Worm (Caenorhabditis elegans) whole organism, L4/young adult: Measurements from ENCODE around the gene F14B8.6.

Source experiments
- W03F9.2 ChIP-seq: fragments of 150-350 bp; optimal IDR thresholded peaks from 2 replicates; lab custom pipeline; 2014; ENCODE audit warnings: missing biosample characterization, missing genetic modification characterization
- him-1 ChIP-seq: sonication (generic microtip); optimal IDR thresholded peaks from 2 replicates; lab custom pipeline; 2016; ENCODE audit warnings: missing genotype, missing genetic modification reagents, missing genetic modification characterization, missing compliant biosample characterization

- TF ChIP-seq him-1 (tag; lab: Kevin White, UChicago), result no peak
- TF ChIP-seq W03F9.2, result no peak
These were observed 31.1 kb downstream of the F14B8.6 start, which contains the start of gene pes-23 for ce11 chrX:6901078-6901477.
